Fruit fly (Drosophila melanogaster) whole organism: ENCODE results near the gene Ir68a.

Experiments
- CG8478 ChIP-seq: fragments of >200 bp; optimal IDR thresholded peaks from 2 replicates; lab custom pipeline; 2018; ENCODE audit warnings: inconsistent platforms
- Dll ChIP-seq: fragments of >200 bp; optimal IDR thresholded peaks from 2 replicates; lab custom pipeline; 2017
- EcR ChIP-seq, 2 experiments: fragments of >200 bp; optimal IDR thresholded peaks; 2 replicates each; lab custom pipeline; 2017; ENCODE audit warnings: missing biosample characterization in 2 of 2, missing genetic modification characterization in 2 of 2, missing genetic modification reagents in 2 of 2
- pan ChIP-seq: fragments of >200 bp; optimal IDR thresholded peaks from 2 replicates; lab custom pipeline; 2017
- psq ChIP-seq: fragments of >200 bp; optimal IDR thresholded peaks from 2 replicates; lab custom pipeline; 2017
- usp ChIP-seq: fragments of >200 bp; optimal IDR thresholded peaks from 2 replicates; lab custom pipeline; 2017; ENCODE audit warnings: missing biosample characterization, missing genetic modification characterization, mixed read lengths

The Ir68a gene

dm6 chr3L:11213643-11214042 is 22.4 kb downstream of the Ir68a start:
- TF ChIP-seq CG8478 = no peak

dm6 chr3L:11210517-11210916 is 25.5 kb downstream of the Ir68a start, which contains the start of the genes Ube3a and CG7600:
TSS of gene Ube3a (minus strand) at chr3L:11210583.
TSS of gene CG7600 (plus strand) at chr3L:11210786.
- no peak for TF ChIP-seq EcR (GFP tag; optimal IDR thresholded peaks at IDR 0.05; lab: Kevin White, UChicago)
- TF ChIP-seq usp = no peak
- no peak for TF ChIP-seq psq (lab: Kevin White, UChicago)
- TF ChIP-seq Dll (lab: Kevin White, UChicago) = no peak
- TF ChIP-seq pan (lab: Kevin White, UChicago) = no peak
- no peak for TF ChIP-seq CG8478

dm6 chr3L:11205608-11206336 is 30.2 kb downstream of the Ir68a start, which contains the start of gene Plod:
TSS of gene Plod (minus strand) at chr3L:11206016.
- TF ChIP-seq psq (lab: Kevin White, UChicago) (no peak), pan (lab: Kevin White, UChicago) (no peak), CG8478 (no peak), Dll (lab: Kevin White, UChicago) (no peak), usp (no peak), EcR (GFP tag; optimal IDR thresholded peaks at IDR 0.05; lab: Kevin White, UChicago) (no peak)

- TF ChIP-seq usp = no peak
- TF ChIP-seq CG8478 = no peak
- TF ChIP-seq EcR (GFP tag; optimal IDR thresholded peaks at IDR 0.05; lab: Kevin White, UChicago) = no peak
- no peak for TF ChIP-seq Dll (lab: Kevin White, UChicago)
- TF ChIP-seq pan (lab: Kevin White, UChicago) = no peak
- TF ChIP-seq psq (lab: Kevin White, UChicago) = no peak
These were observed 31.2 kb downstream of the Ir68a start for dm6 chr3L:11204852-11205251.

- TF ChIP-seq psq (lab: Kevin White, UChicago) (no peak), pan (lab: Kevin White, UChicago) (no peak), Dll (lab: Kevin White, UChicago) (no peak), EcR (GFP tag; optimal IDR thresholded peaks at IDR 0.05; lab: Kevin White, UChicago) (no peak), usp (no peak), CG8478 (no peak)
These were observed 32.1 kb downstream of the Ir68a start for dm6 chr3L:11203820-11204449.

dm6 chr3L:11201051-11201450 is 35.0 kb downstream of the Ir68a start, which contains the start of gene nkt:
TSS of gene nkt (plus strand) at chr3L:11201351.
- no peak for TF ChIP-seq usp
- no peak for TF ChIP-seq Dll (lab: Kevin White, UChicago)
- no peak for TF ChIP-seq psq (lab: Kevin White, UChicago)
- TF ChIP-seq pan (lab: Kevin White, UChicago) = no peak
- TF ChIP-seq EcR (GFP tag; optimal IDR thresholded peaks at IDR 0.05; lab: Kevin White, UChicago) = no peak
- no peak for TF ChIP-seq CG8478

- TF ChIP-seq Dll (lab: Kevin White, UChicago) (no peak), CG8478 (no peak), EcR (GFP tag; optimal IDR thresholded peaks at IDR 0.05; lab: Kevin White, UChicago) (no peak), psq (lab: Kevin White, UChicago) (no peak), pan (lab: Kevin White, UChicago) (no peak), usp (no peak)
These were observed 36.7 kb downstream of the Ir68a start, which contains the start of gene CG7607 for dm6 chr3L:11199320-11199719. TSS of gene CG7607 (plus strand) at chr3L:11199620.

- TF ChIP-seq pan (lab: Kevin White, UChicago) = no peak
- no peak for TF ChIP-seq Dll (lab: Kevin White, UChicago)
- TF ChIP-seq psq (lab: Kevin White, UChicago) = no peak
- TF ChIP-seq EcR (GFP tag; optimal IDR thresholded peaks at IDR 0.05; lab: Kevin White, UChicago) = no peak
- no peak for TF ChIP-seq CG8478
- TF ChIP-seq usp = no peak
These were observed 37.6 kb downstream of the Ir68a start for dm6 chr3L:11198375-11198774.

dm6 chr3L:11197291-11198021 is 38.6 kb downstream of the Ir68a start, which contains the start of gene GlcAT-P:
TSS of gene GlcAT-P (minus strand) at chr3L:11197536.
- TF ChIP-seq pan (lab: Kevin White, UChicago) = no peak
- TF ChIP-seq EcR (GFP tag; optimal IDR thresholded peaks at IDR 0.05; lab: Kevin White, UChicago) = no peak
- no peak for TF ChIP-seq CG8478
- TF ChIP-seq Dll (lab: Kevin White, UChicago) = no peak
- no peak for TF ChIP-seq psq (lab: Kevin White, UChicago)
- TF ChIP-seq usp = no peak

dm6 chr3L:11196860-11197259 is 39.2 kb downstream of the Ir68a start:
- TF ChIP-seq usp (no peak), EcR (GFP tag; optimal IDR thresholded peaks at IDR 0.05; lab: Kevin White, UChicago) (no peak), psq (lab: Kevin White, UChicago) (no peak), CG8478 (no peak), pan (lab: Kevin White, UChicago) (no peak), Dll (lab: Kevin White, UChicago) (no peak)

- TF ChIP-seq usp = no peak
- TF ChIP-seq psq (lab: Kevin White, UChicago) = no peak
- no peak for TF ChIP-seq pan (lab: Kevin White, UChicago)
- no peak for TF ChIP-seq CG8478
- TF ChIP-seq Dll (lab: Kevin White, UChicago) = no peak
- TF ChIP-seq EcR (GFP tag; optimal IDR thresholded peaks at IDR 0.05; lab: Kevin White, UChicago) = no peak
These were observed 40.7 kb downstream of the Ir68a start for dm6 chr3L:11195275-11195674.
